Fruit fly (Drosophila melanogaster): ENCODE data around the gene Fancd2.

Gene Fancd2

dm6 chr3R:20779969-20780368 lies 36.0 kb downstream of the Fancd2 start:
- TF ChIP-seq Hnf4 (GFP tag; optimal IDR thresholded peaks at IDR 0.05) = peak; percentile 3
- TF ChIP-seq OdsH (GFP tag; optimal IDR thresholded peaks at IDR 0.05) = no peak
- TF ChIP-seq sage (GFP tag; optimal IDR thresholded peaks at IDR 0.05) = peak; percentile 21
- peak; percentile 42 for TF ChIP-seq rgr (GFP tag; optimal IDR thresholded peaks at IDR 0.05)
- no peak for TF ChIP-seq dl (GFP tag; optimal IDR thresholded peaks at IDR 0.05; ENCODE audit: insufficient read depth in 1 of 2, partially characterized antibody in 2 of 2)
- TF ChIP-seq Dfd (GFP tag; optimal IDR thresholded peaks at IDR 0.05) = no peak
- TF ChIP-seq GATAd (GFP tag; optimal IDR thresholded peaks at IDR 0.05) = no peak
- TF ChIP-seq Dif (GFP tag; optimal IDR thresholded peaks at IDR 0.05; ENCODE audit: partially characterized antibody) = peak; percentile 70
- peak; percentile 65 for TF ChIP-seq psq (GFP tag; optimal IDR thresholded peaks at IDR 0.05)
- no peak for TF ChIP-seq jim (GFP tag; optimal IDR thresholded peaks at IDR 0.05)
- peak; percentile 7 for TF ChIP-seq ey (GFP tag; optimal IDR thresholded peaks at IDR 0.05)
- TF ChIP-seq woc (GFP tag; optimal IDR thresholded peaks at IDR 0.05) = peak; percentile 3
- no peak for TF ChIP-seq N (GFP tag; optimal IDR thresholded peaks at IDR 0.05)
- TF ChIP-seq Vsx2 (GFP tag; optimal IDR thresholded peaks at IDR 0.05; ENCODE audit: partially characterized antibody) = peak; percentile 33
- no peak for TF ChIP-seq tai (GFP tag; optimal IDR thresholded peaks at IDR 0.05)
- peak; percentile 59 for TF ChIP-seq fru (GFP tag; optimal IDR thresholded peaks at IDR 0.05)
- TF ChIP-seq usp (GFP tag; optimal IDR thresholded peaks at IDR 0.05) = no peak
- TF ChIP-seq pan (optimal IDR thresholded peaks at IDR 0.05) = no peak
- TF ChIP-seq dsf (GFP tag; optimal IDR thresholded peaks at IDR 0.05; ENCODE audit: borderline replicate concordance) = peak; percentile 17
- peak; percentile 36 for TF ChIP-seq br (GFP tag; optimal IDR thresholded peaks at IDR 0.05)
- TF ChIP-seq Jra (GFP tag; optimal IDR thresholded peaks at IDR 0.05) = peak; percentile 31
- TF ChIP-seq sv (GFP tag; optimal IDR thresholded peaks at IDR 0.05) = no peak
- TF ChIP-seq dmrt93B (GFP tag; optimal IDR thresholded peaks at IDR 0.05) = no peak
- TF ChIP-seq Hr78 (GFP tag; optimal IDR thresholded peaks at IDR 0.05) = no peak
- TF ChIP-seq CrebA (GFP tag; optimal IDR thresholded peaks at IDR 0.05; ENCODE audit: borderline replicate concordance) = peak; percentile 55
- TF ChIP-seq Sp1 (GFP tag; optimal IDR thresholded peaks at IDR 0.05) = peak; percentile 50
- TF ChIP-seq CG9705 (GFP tag; optimal IDR thresholded peaks at IDR 0.05) = no peak
- no peak for TF ChIP-seq Mio (GFP tag; optimal IDR thresholded peaks at IDR 0.05)
- TF ChIP-seq Rel (GFP tag; optimal IDR thresholded peaks at IDR 0.05) = peak; percentile 53
- TF ChIP-seq Rel (tag; optimal IDR thresholded peaks at IDR 0.05) = peak; percentile 58
- TF ChIP-seq foxo (GFP tag; optimal IDR thresholded peaks at IDR 0.05) = peak in 1 of 2 experiments; percentile 6
- no peak for TF ChIP-seq CG32264 (GFP tag; optimal IDR thresholded peaks at IDR 0.05)
- TF ChIP-seq Hr83 (GFP tag; optimal IDR thresholded peaks at IDR 0.05; ENCODE audit: poor library complexity, severe bottlenecking) = peak; percentile 44
- peak; percentile 43 for TF ChIP-seq h (GFP tag; optimal IDR thresholded peaks at IDR 0.05)

dm6 chr3R:20779545-20779944 lies 36.4 kb downstream of the Fancd2 start:
- no peak for TF ChIP-seq sage (GFP tag; optimal IDR thresholded peaks at IDR 0.05)
- TF ChIP-seq sv (GFP tag; optimal IDR thresholded peaks at IDR 0.05) = no peak
- TF ChIP-seq rgr (GFP tag; optimal IDR thresholded peaks at IDR 0.05) = no peak
- TF ChIP-seq Vsx2 (GFP tag; optimal IDR thresholded peaks at IDR 0.05; ENCODE audit: partially characterized antibody) = no peak
- no peak for TF ChIP-seq usp (GFP tag; optimal IDR thresholded peaks at IDR 0.05)
- no peak for TF ChIP-seq N (GFP tag; optimal IDR thresholded peaks at IDR 0.05)
- TF ChIP-seq HLH106 (tag; optimal IDR thresholded peaks at IDR 0.05) = no peak
- no peak for TF ChIP-seq CrebA (GFP tag; optimal IDR thresholded peaks at IDR 0.05; ENCODE audit: borderline replicate concordance)
- TF ChIP-seq foxo (GFP tag; optimal IDR thresholded peaks at IDR 0.05) = no peak
- TF ChIP-seq CG32264 (GFP tag; optimal IDR thresholded peaks at IDR 0.05) = no peak
- no peak for TF ChIP-seq dmrt93B (GFP tag; optimal IDR thresholded peaks at IDR 0.05)
- no peak for TF ChIP-seq ey (GFP tag; optimal IDR thresholded peaks at IDR 0.05)
- TF ChIP-seq Dif (GFP tag; optimal IDR thresholded peaks at IDR 0.05; ENCODE audit: partially characterized antibody) = no peak
- no peak for TF ChIP-seq fru (GFP tag; optimal IDR thresholded peaks at IDR 0.05)
- no peak for TF ChIP-seq OdsH (GFP tag; optimal IDR thresholded peaks at IDR 0.05)
- TF ChIP-seq Hr78 (GFP tag; optimal IDR thresholded peaks at IDR 0.05) = no peak
- no peak for TF ChIP-seq psq (GFP tag; optimal IDR thresholded peaks at IDR 0.05)
- TF ChIP-seq Hr83 (GFP tag; optimal IDR thresholded peaks at IDR 0.05; ENCODE audit: poor library complexity, severe bottlenecking) = no peak
- TF ChIP-seq h (GFP tag; optimal IDR thresholded peaks at IDR 0.05) = no peak

- TF ChIP-seq lola (GFP tag; optimal IDR thresholded peaks at IDR 0.05) = no peak
- TF ChIP-seq foxo (GFP tag; optimal IDR thresholded peaks at IDR 0.05) = peak; percentile 23 to 96
- TF ChIP-seq sage (GFP tag; optimal IDR thresholded peaks at IDR 0.05) = peak; percentile 94
- TF ChIP-seq dsf (GFP tag; optimal IDR thresholded peaks at IDR 0.05; ENCODE audit: borderline replicate concordance) = peak; percentile 39
- TF ChIP-seq HLH106 (tag; optimal IDR thresholded peaks at IDR 0.05) = peak; percentile 25
- TF ChIP-seq brk (GFP tag; optimal IDR thresholded peaks at IDR 0.05) = peak; percentile 92
- peak; percentile 67 for TF ChIP-seq woc (GFP tag; optimal IDR thresholded peaks at IDR 0.05)
- TF ChIP-seq Vsx2 (GFP tag; optimal IDR thresholded peaks at IDR 0.05; ENCODE audit: partially characterized antibody) = peak; percentile 69
- no peak for TF ChIP-seq Mio (GFP tag; optimal IDR thresholded peaks at IDR 0.05)
- peak; percentile 60 for TF ChIP-seq br (GFP tag; optimal IDR thresholded peaks at IDR 0.05)
- TF ChIP-seq CG32264 (GFP tag; optimal IDR thresholded peaks at IDR 0.05) = peak; percentile 85
- TF ChIP-seq psq (GFP tag; optimal IDR thresholded peaks at IDR 0.05) = peak; percentile 78
- TF ChIP-seq Hnf4 (GFP tag; optimal IDR thresholded peaks at IDR 0.05) = peak; percentile 80
- TF ChIP-seq Myc (optimal IDR thresholded peaks at IDR 0.05) = no peak
- peak; percentile 44 for TF ChIP-seq fru (GFP tag; optimal IDR thresholded peaks at IDR 0.05)
- peak; percentile 79 for TF ChIP-seq Abd-B (GFP tag; optimal IDR thresholded peaks at IDR 0.05)
- peak; percentile 91 for TF ChIP-seq N (GFP tag; optimal IDR thresholded peaks at IDR 0.05)
- peak; percentile 29 for TF ChIP-seq CG9705 (GFP tag; optimal IDR thresholded peaks at IDR 0.05)
- peak; percentile 88 for TF ChIP-seq Hr83 (GFP tag; optimal IDR thresholded peaks at IDR 0.05; ENCODE audit: poor library complexity, severe bottlenecking)
- TF ChIP-seq h (GFP tag; optimal IDR thresholded peaks at IDR 0.05) = peak; percentile 81
- TF ChIP-seq Rel (GFP tag; optimal IDR thresholded peaks at IDR 0.05) = peak; percentile 99
- TF ChIP-seq Rel (tag; optimal IDR thresholded peaks at IDR 0.05) = peak; percentile 80
- peak; percentile 37 for TF ChIP-seq OdsH (GFP tag; optimal IDR thresholded peaks at IDR 0.05)
- no peak for TF ChIP-seq ey (GFP tag; optimal IDR thresholded peaks at IDR 0.05)
- no peak for TF ChIP-seq dmrt93B (GFP tag; optimal IDR thresholded peaks at IDR 0.05)
- TF ChIP-seq dl (GFP tag; optimal IDR thresholded peaks at IDR 0.05; ENCODE audit: insufficient read depth in 1 of 2, partially characterized antibody in 2 of 2) = peak; percentile 51 to 72
- no peak for TF ChIP-seq Dfd (GFP tag; optimal IDR thresholded peaks at IDR 0.05)
- TF ChIP-seq sv (GFP tag; optimal IDR thresholded peaks at IDR 0.05) = no peak
- TF ChIP-seq Dif (GFP tag; optimal IDR thresholded peaks at IDR 0.05; ENCODE audit: partially characterized antibody) = peak; percentile 82
Observed at dm6 chr3R:20778285-20778926, 37.6 kb downstream of the Fancd2 start.

All from whole organism, wandering third instar larva.